Fruit fly (Drosophila melanogaster): ENCODE data around the gene CG31668.

The CG31668 gene

dm6 chr2L:2202853-2203717, 2.9 kb downstream of the CG31668 start:
- TF ChIP-seq cic (GFP tag; optimal IDR thresholded peaks at IDR 0.05) (peak; percentile 95), ovo (GFP tag; optimal IDR thresholded peaks at IDR 0.05) (peak; percentile 32), CG7045 (GFP tag; optimal IDR thresholded peaks at IDR 0.05) (peak; percentile 67), toe (GFP tag; optimal IDR thresholded peaks at IDR 0.05) (peak; percentile 26), CG14711 (tag; optimal IDR thresholded peaks at IDR 0.05) (no peak), CG12768 (GFP tag; optimal IDR thresholded peaks at IDR 0.05) (peak; percentile 70), CG11617 (GFP tag; optimal IDR thresholded peaks at IDR 0.05) (peak; percentile 37), Crg-1 (GFP tag; optimal IDR thresholded peaks at IDR 0.05) (peak; percentile 49), tj (GFP tag; optimal IDR thresholded peaks at IDR 0.05) (peak; percentile 82), pad (GFP tag; optimal IDR thresholded peaks at IDR 0.05) (peak; percentile 99), bab1 (GFP tag; optimal IDR thresholded peaks at IDR 0.05) (peak; percentile 68), CG33017 (tag; optimal IDR thresholded peaks at IDR 0.05) (peak; percentile 1), Mnt (GFP tag; optimal IDR thresholded peaks at IDR 0.05) (peak; percentile 88), kay (GFP tag; ENCODE audit: borderline replicate concordance) (peak; percentile 98), CG7101 (tag; optimal IDR thresholded peaks at IDR 0.05) (no peak), cnc (optimal IDR thresholded peaks at IDR 0.05) (no peak), CG5204 (GFP tag; optimal IDR thresholded peaks at IDR 0.05) (no peak), CG1620 (GFP tag; optimal IDR thresholded peaks at IDR 0.05) (peak; percentile 1), Hr96 (GFP tag; optimal IDR thresholded peaks at IDR 0.05) (no peak), Clk (GFP tag; optimal IDR thresholded peaks at IDR 0.05) (peak; percentile 22)

DNA sequence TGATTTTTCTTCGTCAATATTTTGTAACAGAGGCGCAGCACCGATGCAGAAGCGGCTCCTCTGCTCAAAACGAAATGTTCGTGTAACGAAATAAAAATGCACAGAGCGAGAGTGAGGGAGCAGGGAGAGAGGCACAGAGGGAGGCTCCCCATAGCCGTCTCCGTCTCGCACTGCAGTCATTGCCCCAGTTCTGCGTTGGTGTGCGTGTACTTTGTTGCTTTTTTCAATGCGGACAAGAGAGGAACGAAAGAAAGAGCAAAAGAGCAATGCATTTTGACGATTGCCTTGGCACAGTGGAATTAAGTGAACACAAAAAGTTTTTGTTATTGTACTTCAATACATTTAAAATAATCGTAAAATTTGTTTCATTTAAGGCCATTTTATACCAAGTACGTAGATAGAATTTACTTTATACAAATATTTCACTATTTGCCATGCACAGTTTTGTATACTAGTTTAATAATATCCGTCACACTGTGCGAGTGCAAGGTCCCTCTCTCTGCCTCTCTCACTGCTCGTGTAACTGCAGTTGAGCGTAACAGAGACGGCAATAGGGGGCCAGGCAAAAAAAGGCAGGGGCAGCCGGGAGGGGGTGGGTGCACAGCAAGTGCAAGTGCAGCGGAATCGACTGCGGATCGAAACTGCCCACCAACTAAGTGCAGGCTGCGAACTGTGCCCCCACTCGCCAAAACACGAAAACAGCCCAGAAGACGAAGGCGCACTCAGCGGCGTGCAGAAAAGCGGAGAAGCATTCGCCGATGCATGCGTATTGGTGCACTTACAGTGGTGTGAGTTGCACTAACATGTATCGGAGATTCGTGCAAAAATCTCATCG, 3.7 kb downstream of the CG31668 start:
- TF ChIP-seq cnc (optimal IDR thresholded peaks at IDR 0.05) (no peak), kay (GFP tag; ENCODE audit: borderline replicate concordance) (peak; percentile 97), CG5204 (GFP tag; optimal IDR thresholded peaks at IDR 0.05) (peak; percentile 100), tj (GFP tag; optimal IDR thresholded peaks at IDR 0.05) (peak; percentile 100), toe (GFP tag; optimal IDR thresholded peaks at IDR 0.05) (peak; percentile 99), bab1 (GFP tag; optimal IDR thresholded peaks at IDR 0.05) (peak; percentile 100), CG12768 (GFP tag; optimal IDR thresholded peaks at IDR 0.05) (peak; percentile 100), cic (GFP tag; optimal IDR thresholded peaks at IDR 0.05) (peak; percentile 95), CG7045 (GFP tag; optimal IDR thresholded peaks at IDR 0.05) (peak; percentile 99), Hr96 (GFP tag; optimal IDR thresholded peaks at IDR 0.05) (peak; percentile 99), Clk (GFP tag; optimal IDR thresholded peaks at IDR 0.05) (peak; percentile 99), ovo (GFP tag; optimal IDR thresholded peaks at IDR 0.05) (peak; percentile 88), pad (GFP tag; optimal IDR thresholded peaks at IDR 0.05) (peak; percentile 89), CG11617 (GFP tag; optimal IDR thresholded peaks at IDR 0.05) (peak; percentile 100), CG1620 (GFP tag; optimal IDR thresholded peaks at IDR 0.05) (peak; percentile 99), Mnt (GFP tag; optimal IDR thresholded peaks at IDR 0.05) (peak; percentile 96), CG7101 (tag; optimal IDR thresholded peaks at IDR 0.05) (peak; percentile 100), CG14711 (tag; optimal IDR thresholded peaks at IDR 0.05) (peak; percentile 99), CG33017 (tag; optimal IDR thresholded peaks at IDR 0.05) (peak; percentile 100), Crg-1 (GFP tag; optimal IDR thresholded peaks at IDR 0.05) (peak; percentile 99)

dm6 chr2L:2201107-2201561, 4.8 kb downstream of the CG31668 start:
- no peak for TF ChIP-seq cnc (optimal IDR thresholded peaks at IDR 0.05)
- TF ChIP-seq CG33017 (tag; optimal IDR thresholded peaks at IDR 0.05): peak; percentile 94
- TF ChIP-seq Crg-1 (GFP tag; optimal IDR thresholded peaks at IDR 0.05): peak; percentile 91
- TF ChIP-seq CG7045 (GFP tag; optimal IDR thresholded peaks at IDR 0.05): peak; percentile 96
- peak; percentile 75 for TF ChIP-seq pad (GFP tag; optimal IDR thresholded peaks at IDR 0.05)
- TF ChIP-seq CG14711 (tag; optimal IDR thresholded peaks at IDR 0.05): peak; percentile 88
- peak; percentile 96 for TF ChIP-seq CG11617 (GFP tag; optimal IDR thresholded peaks at IDR 0.05)
- peak; percentile 96 for TF ChIP-seq CG5204 (GFP tag; optimal IDR thresholded peaks at IDR 0.05)
- peak; percentile 93 for TF ChIP-seq CG7101 (tag; optimal IDR thresholded peaks at IDR 0.05)
- peak; percentile 97 for TF ChIP-seq toe (GFP tag; optimal IDR thresholded peaks at IDR 0.05)
- peak; percentile 89 for TF ChIP-seq Clk (GFP tag; optimal IDR thresholded peaks at IDR 0.05)
- TF ChIP-seq Hr96 (GFP tag; optimal IDR thresholded peaks at IDR 0.05): peak; percentile 88
- peak; percentile 97 for TF ChIP-seq kay (GFP tag; ENCODE audit: borderline replicate concordance)
- peak; percentile 85 for TF ChIP-seq bab1 (GFP tag; optimal IDR thresholded peaks at IDR 0.05)
- TF ChIP-seq ovo (GFP tag; optimal IDR thresholded peaks at IDR 0.05): peak; percentile 90
- peak; percentile 86 for TF ChIP-seq CG1620 (GFP tag; optimal IDR thresholded peaks at IDR 0.05)
- peak; percentile 69 for TF ChIP-seq cic (GFP tag; optimal IDR thresholded peaks at IDR 0.05)
- peak; percentile 65 for TF ChIP-seq Mnt (GFP tag; optimal IDR thresholded peaks at IDR 0.05)
- TF ChIP-seq CG12768 (GFP tag; optimal IDR thresholded peaks at IDR 0.05): peak; percentile 97
- no peak for TF ChIP-seq tj (GFP tag; optimal IDR thresholded peaks at IDR 0.05)

DNA sequence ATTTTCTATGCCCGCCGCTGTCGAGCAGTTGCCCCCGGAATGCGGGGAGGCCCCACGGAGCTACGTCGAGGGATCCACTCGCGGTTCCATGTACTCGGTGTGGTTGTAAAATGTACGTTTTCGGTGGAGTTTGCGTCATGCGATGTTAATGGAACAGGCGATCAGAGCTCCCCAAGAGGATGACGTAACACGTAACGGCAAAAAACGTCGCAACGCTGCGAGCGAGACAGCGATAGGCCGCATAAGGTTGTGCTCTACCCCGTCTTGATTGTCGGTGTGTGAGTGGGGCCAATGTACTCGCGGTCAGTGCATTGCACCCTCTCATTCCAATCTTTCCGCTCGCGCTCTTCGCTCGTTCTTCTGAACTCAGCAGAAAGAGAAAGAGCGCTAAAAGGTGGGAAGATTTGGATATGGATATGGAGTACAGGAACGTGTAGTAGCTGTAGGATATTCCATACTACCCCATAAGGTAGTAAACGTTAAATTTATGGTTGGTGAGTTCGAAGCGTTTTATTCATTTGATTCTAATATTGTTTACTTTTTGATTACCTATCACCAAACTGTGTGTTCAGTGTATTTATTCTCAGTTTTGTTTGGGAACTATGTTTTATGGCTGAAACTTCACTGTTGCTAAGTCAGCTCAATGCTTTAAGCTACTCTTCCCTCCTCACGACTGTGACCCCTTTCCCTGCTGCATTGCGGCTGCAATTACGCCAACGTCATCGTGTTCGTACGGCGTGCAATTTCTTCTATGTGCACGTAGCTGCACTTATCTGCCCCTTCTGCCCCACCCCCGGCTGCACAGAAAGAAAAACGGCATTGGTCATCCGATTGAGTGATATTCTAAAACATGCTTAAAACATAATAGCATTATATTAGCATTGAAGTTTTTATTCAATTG, 5.6 kb downstream of the CG31668 start:
- TF ChIP-seq CG7045 (GFP tag; optimal IDR thresholded peaks at IDR 0.05): no peak
- peak; percentile 18 for TF ChIP-seq bab1 (GFP tag; optimal IDR thresholded peaks at IDR 0.05)
- peak; percentile 23 for TF ChIP-seq CG14711 (tag; optimal IDR thresholded peaks at IDR 0.05)
- TF ChIP-seq tj (GFP tag; optimal IDR thresholded peaks at IDR 0.05): peak; percentile 97
- TF ChIP-seq kay (GFP tag; ENCODE audit: borderline replicate concordance): no peak
- TF ChIP-seq CG33017 (tag; optimal IDR thresholded peaks at IDR 0.05): peak; percentile 6
- no peak for TF ChIP-seq Crg-1 (GFP tag; optimal IDR thresholded peaks at IDR 0.05)
- TF ChIP-seq CG5204 (GFP tag; optimal IDR thresholded peaks at IDR 0.05): no peak
- no peak for TF ChIP-seq CG1620 (GFP tag; optimal IDR thresholded peaks at IDR 0.05)
- peak; percentile 59 for TF ChIP-seq CG12768 (GFP tag; optimal IDR thresholded peaks at IDR 0.05)
- TF ChIP-seq Clk (GFP tag; optimal IDR thresholded peaks at IDR 0.05): peak; percentile 14
- peak; percentile 71 for TF ChIP-seq Hr96 (GFP tag; optimal IDR thresholded peaks at IDR 0.05)
- no peak for TF ChIP-seq toe (GFP tag; optimal IDR thresholded peaks at IDR 0.05)
- no peak for TF ChIP-seq CG11617 (GFP tag; optimal IDR thresholded peaks at IDR 0.05)
- TF ChIP-seq ovo (GFP tag; optimal IDR thresholded peaks at IDR 0.05): peak; percentile 99
- peak; percentile 86 for TF ChIP-seq cic (GFP tag; optimal IDR thresholded peaks at IDR 0.05)
- no peak for TF ChIP-seq CG7101 (tag; optimal IDR thresholded peaks at IDR 0.05)
- TF ChIP-seq pad (GFP tag; optimal IDR thresholded peaks at IDR 0.05): peak; percentile 97
- TF ChIP-seq cnc (optimal IDR thresholded peaks at IDR 0.05): peak; percentile 51 to 63
- TF ChIP-seq Mnt (GFP tag; optimal IDR thresholded peaks at IDR 0.05): peak; percentile 68
